Worm (Caenorhabditis elegans) whole organism, late embryonic: ENCODE results near the gene col-177.

Experiments
- F13H6.1 ChIP-seq: sonication (generic microtip); optimal IDR thresholded peaks from 2 replicates; lab custom pipeline; 2016; ENCODE audit warnings: missing genetic modification characterization, missing compliant biosample characterization
- ama-1 ChIP-seq: fragments of 150-350 bp; optimal IDR thresholded peaks from 2 replicates; lab custom pipeline; 2014
- ets-4 ChIP-seq: sonication (generic microtip); optimal IDR thresholded peaks from 2 replicates; lab custom pipeline; 2016; ENCODE audit warnings: missing genetic modification characterization, missing compliant biosample characterization
- gmeb-2 ChIP-seq: sonication (generic microtip); optimal IDR thresholded peaks from 2 replicates; lab custom pipeline; 2016; ENCODE audit warnings: missing genetic modification characterization, inconsistent platforms, missing compliant biosample characterization
- nfya-1 ChIP-seq: sonication (generic microtip); optimal IDR thresholded peaks from 2 replicates; lab custom pipeline; 2017; ENCODE audit warnings: missing genetic modification characterization, mild to moderate bottlenecking, missing compliant biosample characterization, antibody characterized with exemption, moderate library complexity
- pha-4 ChIP-seq: fragments of 150-350 bp; optimal IDR thresholded peaks from 2 replicates; lab custom pipeline; 2018; ENCODE audit warnings: missing biosample characterization, missing genetic modification reagents, missing genetic modification characterization
- pqm-1 ChIP-seq: sonication (generic microtip); optimal IDR thresholded peaks from 2 replicates; lab custom pipeline; 2016; ENCODE audit warnings: missing genetic modification characterization, missing compliant biosample characterization
- ref-2 ChIP-seq: sonication (generic microtip); optimal IDR thresholded peaks from 2 replicates; lab custom pipeline; 2016; ENCODE audit warnings: missing genetic modification characterization, missing compliant biosample characterization
- sox-4 ChIP-seq: sonication (generic microtip); optimal IDR thresholded peaks from 2 replicates; lab custom pipeline; 2017; ENCODE audit warnings: mild to moderate bottlenecking, missing genetic modification characterization, inconsistent platforms, missing compliant biosample characterization
- syd-9 ChIP-seq: sonication (generic microtip); optimal IDR thresholded peaks from 2 replicates; lab custom pipeline; 2016; ENCODE audit warnings: mild to moderate bottlenecking, missing genetic modification characterization, moderate library complexity, missing compliant biosample characterization
- unc-55 ChIP-seq: sonication (generic microtip); optimal IDR thresholded peaks from 2 replicates; lab custom pipeline; 2017; ENCODE audit warnings: missing biosample characterization, missing genetic modification reagents, missing genetic modification characterization

DNA sequence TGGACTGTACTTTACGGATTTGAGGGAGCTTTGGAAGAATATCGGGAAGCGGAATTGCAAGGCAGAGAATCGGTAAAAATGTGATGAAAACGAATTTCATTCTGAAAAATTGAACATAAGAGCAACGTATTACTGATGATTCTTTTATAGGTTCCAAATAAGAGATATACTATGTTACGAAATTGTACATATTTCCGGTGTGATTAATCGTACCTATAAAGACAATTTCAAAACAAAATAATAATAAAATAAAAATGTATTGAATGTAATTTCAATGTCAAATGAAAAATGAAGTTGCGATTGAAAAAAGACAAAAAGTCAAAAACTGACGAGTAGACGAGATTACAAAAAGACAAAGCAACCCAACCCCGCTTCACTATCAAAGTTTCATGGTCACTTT lies 7.3 kb upstream of the col-177 start, which contains the start of gene ttr-31:
- TF ChIP-seq unc-55 (GFP tag; lab: Kevin White, UChicago) (no peak), ets-4 (tag; lab: Kevin White, UChicago) (no peak), syd-9 (tag; lab: Kevin White, UChicago) (no peak), pha-4 (no peak), pqm-1 (tag; lab: Kevin White, UChicago) (no peak), nfya-1 (tag; lab: Kevin White, UChicago) (no peak), F13H6.1 (tag; lab: Kevin White, UChicago) (no peak), ref-2 (no peak), ama-1 (lab: Kevin White, UChicago) (no peak), gmeb-2 (tag; lab: Kevin White, UChicago) (no peak), sox-4 (no peak)
